Fruit fly (Drosophila melanogaster): ENCODE results near the gene CG31642.

Gene CG31642

DNA sequence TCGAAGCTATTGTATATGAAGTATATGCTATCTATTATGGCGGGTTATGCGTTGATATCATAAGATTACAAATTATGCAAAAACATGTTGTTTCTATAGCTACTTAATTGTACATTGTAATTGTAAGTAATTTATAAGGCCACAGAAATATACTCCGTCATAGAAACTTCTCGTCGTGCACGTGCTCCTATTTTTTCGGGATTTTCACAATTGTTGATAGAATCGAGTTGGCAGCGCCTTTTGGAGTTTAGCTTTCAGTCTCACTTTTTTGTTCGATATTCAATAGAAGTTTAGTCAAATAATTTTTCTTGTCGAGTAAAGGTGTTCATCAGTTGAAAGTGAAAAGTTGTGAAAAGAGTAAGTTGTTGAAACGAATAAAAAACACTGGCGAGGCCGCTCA lies at the start of gene CG31642:
Gene CG31642, plus strand, starts transcription at position 301 of the 400 bp plus-strand sequence.
- TF ChIP-seq CG1621 (tag; optimal IDR thresholded peaks at IDR 0.05): no peak
- TF ChIP-seq Eip75B (GFP tag; optimal IDR thresholded peaks at IDR 0.05): no peak
- TF ChIP-seq Ets21C (GFP tag; optimal IDR thresholded peaks at IDR 0.05): no peak
- TF ChIP-seq lz (GFP tag; optimal IDR thresholded peaks at IDR 0.05): no peak
- TF ChIP-seq ss (GFP tag; optimal IDR thresholded peaks at IDR 0.05): no peak
- no peak for TF ChIP-seq CG8632 (GFP tag; optimal IDR thresholded peaks at IDR 0.05)

DNA sequence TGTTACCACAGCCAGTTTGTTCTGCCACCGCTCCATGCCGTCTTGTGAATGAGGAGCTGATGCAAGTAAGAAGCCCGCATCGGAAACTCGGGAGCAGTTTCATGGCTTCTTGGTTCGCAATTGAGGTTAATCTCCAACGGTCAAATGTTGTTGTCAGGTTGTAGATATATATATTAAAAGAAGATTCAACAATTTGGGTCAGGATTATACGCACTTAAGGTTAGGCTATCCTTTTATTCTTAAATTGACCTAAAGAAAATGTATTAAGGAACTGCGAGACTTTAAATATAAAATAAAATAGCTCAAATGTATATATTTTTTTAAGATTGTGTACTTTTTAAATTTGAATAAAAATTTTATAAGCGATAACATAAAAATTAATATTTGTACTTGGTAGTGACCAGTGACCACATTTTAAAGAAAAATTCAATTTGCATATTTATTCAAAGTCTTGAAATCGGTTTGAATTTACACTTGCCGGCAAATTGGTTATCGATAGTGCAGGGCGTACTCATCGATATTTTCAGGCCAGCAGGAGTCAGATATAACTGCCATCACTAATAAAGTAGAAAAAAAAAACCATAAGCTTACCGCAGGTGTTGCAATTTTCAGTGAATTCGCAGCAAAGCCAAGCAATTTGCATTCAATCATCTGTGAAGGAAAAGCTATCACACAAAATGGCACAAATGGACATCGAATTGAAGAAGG lies 49.6 kb upstream of the CG31642 start, which contains the start of the genes CG9150 and Pfdn1:
Gene CG9150, minus strand, starts transcription at position 51 of the 708 bp plus-strand sequence.
Gene Pfdn1, plus strand, starts transcription at position 536 of the 708 bp plus-strand sequence.
- TF ChIP-seq Eip78C (GFP tag) (peak; percentile 61), esn (GFP tag; optimal IDR thresholded peaks at IDR 0.05) (peak; percentile 9), CG9139 (GFP tag; optimal IDR thresholded peaks at IDR 0.05) (no peak)

dm6 chr2L:6070656-6071231 lies 47.6 kb upstream of the CG31642 start, which contains the start of the genes CG9154 and Kr-h2:
Gene CG9154 (minus strand): TSS chr2L:6070686.
Gene Kr-h2 (plus strand): TSS chr2L:6070990.
- TF ChIP-seq Lpt (GFP tag; optimal IDR thresholded peaks at IDR 0.05): no peak
- peak; percentile 45 for TF ChIP-seq CG34406 (GFP tag; optimal IDR thresholded peaks at IDR 0.05)
- TF ChIP-seq CG6854 (GFP tag; optimal IDR thresholded peaks at IDR 0.05): peak; percentile 21
- TF ChIP-seq CG11762 (GFP tag; optimal IDR thresholded peaks at IDR 0.05; ENCODE audit: insufficient read depth): no peak
- no peak for TF ChIP-seq CG10669 (GFP tag; optimal IDR thresholded peaks at IDR 0.05)
- no peak for TF ChIP-seq CG9139 (GFP tag; optimal IDR thresholded peaks at IDR 0.05)
- peak; percentile 66 for TF ChIP-seq Eip78C (GFP tag)
- 0 out of 2 replicates have a peak, but pooled peaks have one; percentile 34 for TF ChIP-seq CG11294 (GFP tag; IDR thresholded peaks at IDR 0.05)
- TF ChIP-seq Eip75B (GFP tag; optimal IDR thresholded peaks at IDR 0.05): no peak
- peak; percentile 32 for TF ChIP-seq CG8632 (GFP tag; optimal IDR thresholded peaks at IDR 0.05)
- TF ChIP-seq esn (GFP tag; optimal IDR thresholded peaks at IDR 0.05): peak; percentile 68
- TF ChIP-seq CG1621 (tag; optimal IDR thresholded peaks at IDR 0.05): no peak
- no peak for TF ChIP-seq acj6 (GFP tag; optimal IDR thresholded peaks at IDR 0.05)
- TF ChIP-seq net (GFP tag; optimal IDR thresholded peaks at IDR 0.05): no peak
- TF ChIP-seq CG10631 (GFP tag; optimal IDR thresholded peaks at IDR 0.05): peak; percentile 26
- peak; percentile 63 for TF ChIP-seq CG6276 (GFP tag; optimal IDR thresholded peaks at IDR 0.05)
- no peak for TF ChIP-seq Smox (GFP tag; optimal IDR thresholded peaks at IDR 0.05)
- peak; percentile 84 for TF ChIP-seq eg (GFP tag; IDR thresholded peaks at IDR 0.05)
- peak; percentile 50 for TF ChIP-seq CG31627 (GFP tag; optimal IDR thresholded peaks at IDR 0.05)
- no peak for TF ChIP-seq Sox102F (GFP tag; optimal IDR thresholded peaks at IDR 0.05)
- no peak for TF ChIP-seq CG4318 (GFP tag; optimal IDR thresholded peaks at IDR 0.05)
- no peak for TF ChIP-seq Sox15 (GFP tag; optimal IDR thresholded peaks at IDR 0.05)
- peak; percentile 56 for TF ChIP-seq Met (GFP tag; optimal IDR thresholded peaks at IDR 0.05)
- TF ChIP-seq achi (GFP tag; optimal IDR thresholded peaks at IDR 0.05): peak; percentile 44
- TF ChIP-seq svp (GFP tag): peak; percentile 80
- peak; percentile 27 for TF ChIP-seq Blimp-1 (GFP tag; optimal IDR thresholded peaks at IDR 0.05)
- TF ChIP-seq CG32006 (GFP tag; optimal IDR thresholded peaks at IDR 0.05): peak; percentile 54
- TF ChIP-seq lz (GFP tag; optimal IDR thresholded peaks at IDR 0.05): peak; percentile 48
- TF ChIP-seq CG6808 (GFP tag; optimal IDR thresholded peaks at IDR 0.05): no peak
- no peak for TF ChIP-seq CG3919 (GFP tag; optimal IDR thresholded peaks at IDR 0.05)
- peak; percentile 53 for TF ChIP-seq topi (GFP tag; optimal IDR thresholded peaks at IDR 0.05)
- TF ChIP-seq Hr39 (GFP tag; optimal IDR thresholded peaks at IDR 0.05): no peak
- TF ChIP-seq dac (GFP tag; optimal IDR thresholded peaks at IDR 0.05): no peak
- peak; percentile 29 for TF ChIP-seq Ets96B (tag; optimal IDR thresholded peaks at IDR 0.05)
- TF ChIP-seq Sox14 (GFP tag; optimal IDR thresholded peaks at IDR 0.05): peak; percentile 57
- peak; percentile 64 for TF ChIP-seq CG8119 (GFP tag; IDR thresholded peaks at IDR 0.05)
- TF ChIP-seq dsx (GFP tag; optimal IDR thresholded peaks at IDR 0.05; ENCODE audit: poor library complexity, severe bottlenecking): peak; percentile 14
- peak; percentile 34 for TF ChIP-seq CG3032 (tag; optimal IDR thresholded peaks at IDR 0.05)
- TF ChIP-seq cyc (GFP tag; optimal IDR thresholded peaks at IDR 0.05): peak; percentile 39
- peak; percentile 59; the same call in 1 of the 2 replicates for TF ChIP-seq Gug (GFP tag; IDR thresholded peaks at IDR 0.05)
- 0 out of 3 replicates have a peak, but pooled peaks have one; percentile 26 for TF ChIP-seq CG6163 (GFP tag; IDR thresholded peaks at IDR 0.05)
- TF ChIP-seq vri (GFP tag; optimal IDR thresholded peaks at IDR 0.05): no peak

Data from whole organism, prepupa.